Worm (Caenorhabditis elegans) whole organism, late embryonic: ENCODE data around the gene T24A6.7.

Source experiments
- C38D4.7 ChIP-seq: fragments of 200-800 bp; sonication (Bioruptor generic); optimal IDR thresholded peaks from 2 replicates; lab custom pipeline; 2018; ENCODE audit warnings: mild to moderate bottlenecking, missing genetic modification characterization, moderate library complexity, missing compliant biosample characterization
- F13H6.1 ChIP-seq: sonication (generic microtip); optimal IDR thresholded peaks from 2 replicates; lab custom pipeline; 2016; ENCODE audit warnings: missing genetic modification characterization, missing compliant biosample characterization
- T23F11.4 ChIP-seq: fragments of 200-800 bp; sonication (Bioruptor generic); optimal IDR thresholded peaks from 2 replicates; lab custom pipeline; 2018; ENCODE audit warnings: mild to moderate bottlenecking, missing genetic modification characterization, missing compliant biosample characterization
- Y22D7AL.16 ChIP-seq: sonication (generic microtip); optimal IDR thresholded peaks from 2 replicates; lab custom pipeline; 2016; ENCODE audit warnings: missing genetic modification characterization, missing compliant biosample characterization
- ahr-1 ChIP-seq: sonication (generic microtip); optimal IDR thresholded peaks from 2 replicates; lab custom pipeline; 2016; ENCODE audit warnings: missing genetic modification characterization, missing compliant biosample characterization
- ceh-14 ChIP-seq: sonication (generic microtip); optimal IDR thresholded peaks from 2 replicates; lab custom pipeline; 2016; ENCODE audit warnings: missing genotype, missing genetic modification characterization, missing compliant biosample characterization
- ceh-18 ChIP-seq: sonication (generic microtip); optimal IDR thresholded peaks from 2 replicates; lab custom pipeline; 2016; ENCODE audit warnings: missing genetic modification characterization, missing compliant biosample characterization
- ceh-22 ChIP-seq: sonication (generic microtip); optimal IDR thresholded peaks from 2 replicates; lab custom pipeline; 2017; ENCODE audit warnings: missing biosample characterization, missing genetic modification characterization
- ceh-30 ChIP-seq: fragments of 150-350 bp; optimal IDR thresholded peaks from 2 replicates; lab custom pipeline; 2014; ENCODE audit warnings: missing biosample characterization, missing genetic modification characterization
- ceh-31 ChIP-seq: sonication (generic microtip); optimal IDR thresholded peaks from 2 replicates; lab custom pipeline; 2016; ENCODE audit warnings: missing genetic modification characterization, missing compliant biosample characterization
- ceh-45 ChIP-seq: fragments of 200-800 bp; sonication (Bioruptor generic); IDR thresholded peaks from 2 replicates; pipeline ENCODE4 v1.3.6; 2022; ENCODE audit warnings: missing genetic modification reagents, missing genetic modification characterization, missing compliant biosample characterization
- che-1 ChIP-seq: sonication (generic microtip); optimal IDR thresholded peaks from 2 replicates; lab custom pipeline; 2016; ENCODE audit warnings: mild to moderate bottlenecking, missing genetic modification characterization, missing compliant biosample characterization
- dve-1 ChIP-seq: sonication (generic microtip); optimal IDR thresholded peaks from 2 replicates; lab custom pipeline; 2017; ENCODE audit warnings: antibody characterized with exemption, mild to moderate bottlenecking, missing genetic modification characterization, missing compliant biosample characterization
- elt-2 ChIP-seq: sonication (generic microtip); optimal IDR thresholded peaks from 2 replicates; lab custom pipeline; 2016; ENCODE audit warnings: missing genetic modification reagents, missing genetic modification characterization, missing compliant biosample characterization
- elt-4 ChIP-seq: sonication (generic microtip); optimal IDR thresholded peaks from 2 replicates; lab custom pipeline; 2016; ENCODE audit warnings: missing genetic modification characterization, missing compliant biosample characterization
- eyg-1 ChIP-seq: sonication (generic microtip); optimal IDR thresholded peaks from 2 replicates; lab custom pipeline; 2016; ENCODE audit warnings: missing genotype, missing genetic modification characterization, missing compliant biosample characterization
- fax-1 ChIP-seq: sonication (generic microtip); optimal IDR thresholded peaks from 2 replicates; lab custom pipeline; 2016; ENCODE audit warnings: missing genotype, missing genetic modification characterization, missing compliant biosample characterization
- fkh-10 ChIP-seq: fragments of 150-350 bp; optimal IDR thresholded peaks from 2 replicates; lab custom pipeline; 2014; ENCODE audit warnings: missing biosample characterization, missing genetic modification reagents, missing genetic modification characterization
- fkh-6 ChIP-seq: sonication (generic microtip); optimal IDR thresholded peaks from 2 replicates; lab custom pipeline; 2016; ENCODE audit warnings: missing genetic modification characterization, missing compliant biosample characterization
- gmeb-2 ChIP-seq: sonication (generic microtip); optimal IDR thresholded peaks from 2 replicates; lab custom pipeline; 2016; ENCODE audit warnings: missing genetic modification characterization, inconsistent platforms, missing compliant biosample characterization
- hlh-13 ChIP-seq: fragments of 200-800 bp; sonication (Bioruptor generic); optimal IDR thresholded peaks from 2 replicates; lab custom pipeline; 2018; ENCODE audit warnings: mild to moderate bottlenecking, missing genetic modification characterization, missing compliant biosample characterization
- hlh-15 ChIP-seq: sonication (generic microtip); optimal IDR thresholded peaks from 2 replicates; lab custom pipeline; 2016; ENCODE audit warnings: missing genetic modification characterization, missing compliant biosample characterization
- hlh-6 ChIP-seq: sonication (generic microtip); optimal IDR thresholded peaks from 2 replicates; lab custom pipeline; 2016; ENCODE audit warnings: missing genotype, missing genetic modification characterization, missing compliant biosample characterization
- hlh-8 ChIP-seq: sonication (generic microtip); optimal IDR thresholded peaks from 2 replicates; lab custom pipeline; 2016; ENCODE audit warnings: missing genotype, missing genetic modification characterization, missing compliant biosample characterization
- lim-6 ChIP-seq: sonication (generic microtip); optimal IDR thresholded peaks from 2 replicates; lab custom pipeline; 2016; ENCODE audit warnings: missing genetic modification characterization, missing compliant biosample characterization
- lin-11 ChIP-seq: fragments of 200-800 bp; sonication (Bioruptor generic); optimal IDR thresholded peaks from 2 replicates; lab custom pipeline; 2018; ENCODE audit warnings: mild to moderate bottlenecking, missing genetic modification characterization, missing compliant biosample characterization
- madf-2 ChIP-seq: sonication (generic microtip); optimal IDR thresholded peaks from 2 replicates; lab custom pipeline; 2017; ENCODE audit warnings: missing genetic modification characterization, missing compliant biosample characterization
- nhr-11 ChIP-seq: fragments of 150-350 bp; optimal IDR thresholded peaks from 2 replicates; lab custom pipeline; 2014; ENCODE audit warnings: missing biosample characterization, missing genetic modification characterization
- pax-1 ChIP-seq: fragments of 150-350 bp; optimal IDR thresholded peaks from 2 replicates; lab custom pipeline; 2014; ENCODE audit warnings: missing biosample characterization, missing genetic modification characterization
- pha-2 ChIP-seq: sonication (generic microtip); optimal IDR thresholded peaks from 2 replicates; lab custom pipeline; 2017; ENCODE audit warnings: mild to moderate bottlenecking, missing genetic modification characterization, missing compliant biosample characterization
- pqm-1 ChIP-seq: sonication (generic microtip); optimal IDR thresholded peaks from 2 replicates; lab custom pipeline; 2016; ENCODE audit warnings: missing genetic modification characterization, missing compliant biosample characterization
- ref-2 ChIP-seq: sonication (generic microtip); optimal IDR thresholded peaks from 2 replicates; lab custom pipeline; 2016; ENCODE audit warnings: missing genetic modification characterization, missing compliant biosample characterization
- sdc-2 ChIP-seq: sonication (generic microtip); optimal IDR thresholded peaks from 2 replicates; lab custom pipeline; 2016; ENCODE audit warnings: missing genotype, missing genetic modification characterization, missing compliant biosample characterization
- sox-4 ChIP-seq: sonication (generic microtip); optimal IDR thresholded peaks from 2 replicates; lab custom pipeline; 2017; ENCODE audit warnings: mild to moderate bottlenecking, missing genetic modification characterization, inconsistent platforms, missing compliant biosample characterization
- tbx-2 ChIP-seq: sonication (generic microtip); optimal IDR thresholded peaks from 2 replicates; lab custom pipeline; 2016; ENCODE audit warnings: missing genetic modification characterization, missing compliant biosample characterization
- tbx-7 ChIP-seq: sonication (generic microtip); optimal IDR thresholded peaks from 2 replicates; lab custom pipeline; 2016; ENCODE audit warnings: missing genotype, missing genetic modification characterization, missing compliant biosample characterization
- ttx-3 ChIP-seq: sonication (generic microtip); optimal IDR thresholded peaks from 2 replicates; lab custom pipeline; 2016; ENCODE audit warnings: missing genetic modification reagents, missing genetic modification characterization, missing compliant biosample characterization
- unc-3 ChIP-seq, 2 experiments: fragments of 200-800 bp in 1 of 2; sonication (Bioruptor generic) in 1 of 2; sonication (generic microtip) in 1 of 2; conservative IDR thresholded peaks in 1 of 2; optimal IDR thresholded peaks in 1 of 2; 2 replicates each; pipeline versions ENCODE4 v1.3.6 to Lab custom; 2016 to 2022; ENCODE audit warnings: missing compliant biosample characterization in 2 of 2, missing genetic modification characterization in 2 of 2, missing genetic modification reagents in 1 of 2
- unc-42 ChIP-seq: sonication (generic microtip); optimal IDR thresholded peaks from 2 replicates; lab custom pipeline; 2016; ENCODE audit warnings: missing genotype, missing genetic modification characterization, missing compliant biosample characterization
- unc-55 ChIP-seq: sonication (generic microtip); optimal IDR thresholded peaks from 2 replicates; lab custom pipeline; 2017; ENCODE audit warnings: missing biosample characterization, missing genetic modification reagents, missing genetic modification characterization
- zip-5 ChIP-seq: sonication (generic microtip); optimal IDR thresholded peaks from 2 replicates; lab custom pipeline; 2016; ENCODE audit warnings: missing genetic modification characterization, missing compliant biosample characterization

Gene T24A6.7

ce11 chrV:3524970-3525369, at the start of gene T24A6.7:
Gene T24A6.7, plus strand, starts transcription at chrV:3525270.
- TF ChIP-seq elt-4 (tag; lab: Kevin White, UChicago) (no peak), ceh-30 (tag; lab: Kevin White, UChicago) (no peak), ceh-18 (no peak), madf-2 (tag; lab: Kevin White, UChicago) (no peak), T23F11.4 (GFP tag; lab: Kevin White, UChicago) (no peak)

- TF ChIP-seq dve-1 (tag; lab: Kevin White, UChicago) (no peak), sdc-2 (tag; lab: Kevin White, UChicago) (no peak), pqm-1 (tag; lab: Kevin White, UChicago) (no peak), ceh-14 (tag; lab: Kevin White, UChicago) (no peak), hlh-6 (tag; lab: Kevin White, UChicago) (no peak)
Measured at ce11 chrV:3476228-3476627, 48.8 kb upstream of the T24A6.7 start.

- TF ChIP-seq nhr-11 (tag; lab: Kevin White, UChicago) (no peak), tbx-2 (tag; lab: Kevin White, UChicago) (no peak), Y22D7AL.16 (tag; lab: Kevin White, UChicago) (no peak), hlh-13 (GFP tag; lab: Kevin White, UChicago) (no peak), C38D4.7 (GFP tag; lab: Kevin White, UChicago) (no peak), ref-2 (tag; lab: Kevin White, UChicago) (no peak), hlh-15 (tag; lab: Kevin White, UChicago) (no peak), sox-4 (tag; lab: Kevin White, UChicago) (no peak), fkh-6 (tag; lab: Kevin White, UChicago) (no peak), ceh-30 (tag; lab: Kevin White, UChicago) (no peak), pha-2 (tag; lab: Kevin White, UChicago) (no peak), madf-2 (tag; lab: Kevin White, UChicago) (no peak), ahr-1 (tag; lab: Kevin White, UChicago) (no peak), elt-2 (no peak), zip-5 (no peak), tbx-7 (tag; lab: Kevin White, UChicago) (no peak), hlh-8 (tag; lab: Kevin White, UChicago) (no peak), ceh-45 (no peak)
Measured at ce11 chrV:3477496-3477895, 47.6 kb upstream of the T24A6.7 start, which contains the start of gene srbc-31. Gene srbc-31, minus strand, starts transcription at chrV:3477596.

ce11 chrV:3480346-3480745, 44.7 kb upstream of the T24A6.7 start, which contains the start of gene srbc-30:
Gene srbc-30, minus strand, starts transcription at chrV:3480446.
- TF ChIP-seq fkh-10 (GFP tag; lab: Kevin White, UChicago) (no peak), ceh-31 (tag; lab: Kevin White, UChicago) (no peak), pax-1 (tag; lab: Kevin White, UChicago) (no peak)

- TF ChIP-seq ceh-18 (no peak), lim-6 (no peak), eyg-1 (no peak)
Measured at ce11 chrV:3482550-3483002, 42.5 kb upstream of the T24A6.7 start, which contains the start of gene lys-7. Gene lys-7, minus strand, starts transcription at chrV:3482600.

- TF ChIP-seq ceh-22 (no peak), che-1 (tag; lab: Kevin White, UChicago) (no peak), pha-2 (tag; lab: Kevin White, UChicago) (no peak), ceh-31 (tag; lab: Kevin White, UChicago) (no peak), Y22D7AL.16 (tag; lab: Kevin White, UChicago) (no peak), F13H6.1 (tag; lab: Kevin White, UChicago) (no peak), unc-3 (GFP tag; conservative IDR thresholded peaks at IDR 0.05; lab: Robert Waterston, UW) (no peak), unc-3 (tag; optimal IDR thresholded peaks at IDR 0.05; lab: Kevin White, UChicago) (no peak), lin-11 (tag; lab: Kevin White, UChicago) (no peak), unc-42 (tag; lab: Kevin White, UChicago) (no peak), gmeb-2 (tag; lab: Kevin White, UChicago) (no peak), hlh-15 (tag; lab: Kevin White, UChicago) (no peak), dve-1 (tag; lab: Kevin White, UChicago) (no peak), nhr-11 (tag; lab: Kevin White, UChicago) (no peak), ttx-3 (no peak), ceh-14 (tag; lab: Kevin White, UChicago) (no peak), fax-1 (tag; lab: Kevin White, UChicago) (no peak), unc-55 (GFP tag; lab: Kevin White, UChicago) (no peak)
Measured at ce11 chrV:3484702-3485101, 40.4 kb upstream of the T24A6.7 start, which contains the start of gene srbc-33. Gene srbc-33, minus strand, starts transcription at chrV:3484802.
